Fruit fly (Drosophila melanogaster) whole organism, embryonic: ENCODE measurements around the gene Trs20.

ENCODE experiments used
- Adf1 ChIP-seq: fragments of 200-800 bp; sonication (Bioruptor generic); IDR thresholded peaks from 2 replicates; pipeline ENCODE4 v1.3.6; 2022; ENCODE audit warnings: missing biosample characterization, missing genetic modification characterization
- BEAF-32 ChIP-seq: fragments of 200-800 bp; sonication (Bioruptor generic); optimal IDR thresholded peaks from 3 replicates; lab custom pipeline; 2017; ENCODE audit warnings: missing biosample characterization, missing genetic modification characterization, mild to moderate bottlenecking, moderate library complexity, missing genetic modification reagents
- Bdp1 ChIP-seq: fragments of 200-800 bp; sonication (Bioruptor generic); optimal IDR thresholded peaks from 3 replicates; lab custom pipeline; 2016; ENCODE audit warnings: missing biosample characterization, missing genetic modification characterization
- CG10267 ChIP-seq: fragments of 200-800 bp; sonication (Bioruptor generic); optimal IDR thresholded peaks from 2 replicates; lab custom pipeline; 2018; ENCODE audit warnings: missing biosample characterization, mild to moderate bottlenecking, missing genetic modification characterization, moderate library complexity
- CG11085 ChIP-seq: fragments of 200-800 bp; sonication (Bioruptor generic); IDR thresholded peaks from 2 replicates; pipeline ENCODE4 v1.3.6; 2022; ENCODE audit warnings: missing biosample characterization, missing genetic modification characterization
- CG11695 ChIP-seq: fragments of 200-800 bp; sonication (Bioruptor generic); IDR thresholded peaks from 3 replicates; pipeline ENCODE4 v1.3.6; 2022; ENCODE audit warnings: missing biosample characterization, missing genetic modification characterization
- CG12155 ChIP-seq: fragments of 200-800 bp; sonication (Bioruptor generic); optimal IDR thresholded peaks from 3 replicates; lab custom pipeline; 2016; ENCODE audit warnings: missing biosample characterization, missing genetic modification characterization
- CG13123 ChIP-seq: fragments of 200-800 bp; sonication (Bioruptor generic); optimal IDR thresholded peaks from 2 replicates; lab custom pipeline; 2016; ENCODE audit warnings: missing biosample characterization, missing genetic modification characterization
- CG15514 ChIP-seq: fragments of 200-800 bp; sonication (Bioruptor generic); optimal IDR thresholded peaks from 3 replicates; lab custom pipeline; 2017; ENCODE audit warnings: missing biosample characterization, missing genetic modification characterization, mild to moderate bottlenecking, moderate library complexity, missing genetic modification reagents
- CG15696 ChIP-seq: fragments of 200-800 bp; sonication (Bioruptor generic); optimal IDR thresholded peaks from 2 replicates; lab custom pipeline; 2019; ENCODE audit warnings: missing biosample characterization, mild to moderate bottlenecking, missing genetic modification characterization, moderate library complexity
- CG16863 ChIP-seq: fragments of 200-800 bp; sonication (Bioruptor generic); optimal IDR thresholded peaks from 3 replicates; lab custom pipeline; 2016; ENCODE audit warnings: missing biosample characterization, missing genetic modification characterization
- CG18619 ChIP-seq: fragments of 200-800 bp; sonication (Bioruptor generic); optimal IDR thresholded peaks from 3 replicates; lab custom pipeline; 2017; ENCODE audit warnings: missing biosample characterization, mild to moderate bottlenecking, missing genetic modification characterization
- CG31224 ChIP-seq: fragments of 200-800 bp; sonication (Bioruptor generic); IDR thresholded peaks from 2 replicates; pipeline ENCODE4 v1.3.6; 2022; ENCODE audit warnings: missing biosample characterization, missing genetic modification characterization
- CG3163 ChIP-seq: fragments of 200-800 bp; sonication (Bioruptor generic); optimal IDR thresholded peaks from 3 replicates; lab custom pipeline; 2016; ENCODE audit warnings: missing biosample characterization, missing genetic modification characterization
- CG32772 ChIP-seq: fragments of 200-800 bp; sonication (Bioruptor generic); IDR thresholded peaks from 2 replicates; pipeline ENCODE4 v1.3.6; 2022; ENCODE audit warnings: missing biosample characterization, missing genetic modification characterization
- CG4360 ChIP-seq: fragments of 200-800 bp; sonication (Bioruptor generic); IDR thresholded peaks from 2 replicates; pipeline ENCODE4 v1.3.6; 2022; ENCODE audit warnings: missing biosample characterization, missing genetic modification characterization
- CG43689 ChIP-seq: fragments of 200-800 bp; sonication (Bioruptor generic); IDR thresholded peaks from 2 replicates; pipeline ENCODE4 v1.3.6; 2022; ENCODE audit warnings: missing biosample characterization, missing genetic modification characterization
- CG6689 ChIP-seq: fragments of 200-800 bp; sonication (Bioruptor generic); IDR thresholded peaks from 2 replicates; pipeline ENCODE4 v1.3.6; 2022; ENCODE audit warnings: missing biosample characterization, missing genetic modification characterization
- CG7963 ChIP-seq: fragments of 200-800 bp; sonication (Bioruptor generic); IDR thresholded peaks from 3 replicates; pipeline ENCODE4 v1.3.6; 2022; ENCODE audit warnings: missing biosample characterization, missing genetic modification characterization; ENCODE audit not compliant: partially characterized antibody
- D ChIP-seq, 2 experiments: fragments of 200-800 bp in 1 of 2; fragments of >200 bp in 1 of 2; sonication (Bioruptor generic) in 1 of 2; optimal IDR thresholded peaks; 2 replicates in 1 of 2; 3 replicates in 1 of 2; lab custom pipeline; 2017; ENCODE audit warnings: mild to moderate bottlenecking in 1 of 2, missing biosample characterization in 1 of 2, missing genetic modification characterization in 1 of 2, missing genetic modification reagents in 1 of 2
- Dbx ChIP-seq: fragments of 200-800 bp; sonication (Bioruptor generic); IDR thresholded peaks from 3 replicates; pipeline ENCODE4 v1.3.6; 2022; ENCODE audit warnings: missing biosample characterization, missing genetic modification characterization
- Dref ChIP-seq: fragments of 200-800 bp; sonication (Bioruptor generic); IDR thresholded peaks from 2 replicates; pipeline ENCODE4 v1.3.6; 2022; ENCODE audit warnings: missing biosample characterization, missing genetic modification characterization
- H2.0 ChIP-seq: fragments of 200-800 bp; sonication (Bioruptor generic); IDR thresholded peaks from 2 replicates; pipeline ENCODE4 v1.3.6; 2022; ENCODE audit warnings: missing biosample characterization, missing genetic modification characterization
- HmgD ChIP-seq: fragments of 200-800 bp; sonication (Bioruptor generic); optimal IDR thresholded peaks from 3 replicates; lab custom pipeline; 2016; ENCODE audit warnings: missing biosample characterization, missing genetic modification characterization
- Hmx ChIP-seq: fragments of 200-800 bp; sonication (Bioruptor generic); optimal IDR thresholded peaks from 2 replicates; lab custom pipeline; 2016; ENCODE audit warnings: missing biosample characterization, missing genetic modification characterization
- Lim3 ChIP-seq: fragments of 200-800 bp; sonication (Bioruptor generic); IDR thresholded peaks from 2 replicates; pipeline ENCODE4 v1.3.6; 2022; ENCODE audit warnings: missing biosample characterization, missing genetic modification characterization
- Mes4 ChIP-seq: fragments of 200-800 bp; sonication (Bioruptor generic); optimal IDR thresholded peaks from 2 replicates; lab custom pipeline; 2016; ENCODE audit warnings: missing biosample characterization, missing genetic modification characterization
- NC2β ChIP-seq: fragments of 200-800 bp; sonication (Bioruptor generic); optimal IDR thresholded peaks from 2 replicates; lab custom pipeline; 2016; ENCODE audit warnings: missing biosample characterization, missing genetic modification characterization
- Neu2 ChIP-seq: fragments of 200-800 bp; sonication (Bioruptor generic); optimal IDR thresholded peaks from 3 replicates; lab custom pipeline; 2016; ENCODE audit warnings: missing biosample characterization, missing genetic modification characterization, borderline replicate concordance
- Nf-YC ChIP-seq: fragments of 200-800 bp; optimal IDR thresholded peaks from 3 replicates; lab custom pipeline; 2019; ENCODE audit warnings: missing biosample characterization, mild to moderate bottlenecking, missing genetic modification characterization, moderate library complexity
- Poxn ChIP-seq: fragments of 200-800 bp; sonication (Bioruptor generic); IDR thresholded peaks from 2 replicates; pipeline ENCODE4 v1.3.6; 2022; ENCODE audit warnings: missing biosample characterization, missing genetic modification characterization
- Sox102F ChIP-seq: fragments of 200-800 bp; sonication (Bioruptor generic); optimal IDR thresholded peaks from 2 replicates; lab custom pipeline; 2018; ENCODE audit warnings: missing biosample characterization, mild to moderate bottlenecking, missing genetic modification characterization, moderate library complexity
- Stat92E ChIP-seq, 3 experiments: fragments of >200 bp in 2 of 3; fragments of 200-800 bp in 1 of 3; sonication (Bioruptor generic) in 1 of 3; optimal IDR thresholded peaks; 2 replicates each; lab custom pipeline; 2017 to 2019; ENCODE audit warnings: missing biosample characterization in 3 of 3, missing genetic modification characterization in 3 of 3, mild to moderate bottlenecking in 1 of 3, moderate library complexity in 1 of 3
- Xbp1 ChIP-seq: fragments of 200-800 bp; sonication (Bioruptor generic); optimal IDR thresholded peaks from 3 replicates; lab custom pipeline; 2016; ENCODE audit warnings: missing biosample characterization, mild to moderate bottlenecking, missing genetic modification characterization
- ac ChIP-seq: fragments of 200-800 bp; sonication (Bioruptor generic); optimal IDR thresholded peaks from 3 replicates; lab custom pipeline; 2017; ENCODE audit warnings: missing biosample characterization, mild to moderate bottlenecking, missing genetic modification characterization
- ase ChIP-seq: fragments of 200-800 bp; sonication (Bioruptor generic); IDR thresholded peaks from 3 replicates; pipeline ENCODE4 v1.3.6; 2022; ENCODE audit warnings: missing biosample characterization, missing genetic modification characterization
- bab2 ChIP-seq: fragments of 200-800 bp; sonication (Bioruptor generic); optimal IDR thresholded peaks from 2 replicates; lab custom pipeline; 2016; ENCODE audit warnings: missing biosample characterization, missing genetic modification characterization
- crol ChIP-seq: fragments of 200-800 bp; sonication (Bioruptor generic); IDR thresholded peaks from 2 replicates; pipeline ENCODE4 v1.3.6; 2022; ENCODE audit warnings: missing biosample characterization, missing genetic modification characterization
- dpn ChIP-seq, 2 experiments: fragments of 200-800 bp; sonication (Bioruptor generic); optimal IDR thresholded peaks; 3 replicates each; lab custom pipeline; 2016; ENCODE audit warnings: missing biosample characterization in 2 of 2, missing genetic modification characterization in 2 of 2
- fd3F ChIP-seq: fragments of 200-800 bp; sonication (Bioruptor generic); optimal IDR thresholded peaks from 2 replicates; lab custom pipeline; 2018; ENCODE audit warnings: missing biosample characterization, mild to moderate bottlenecking, missing genetic modification characterization, moderate library complexity
- grn ChIP-seq: fragments of 200-800 bp; sonication (Bioruptor generic); optimal IDR thresholded peaks from 3 replicates; lab custom pipeline; 2017; ENCODE audit warnings: missing biosample characterization, missing genetic modification characterization
- hth ChIP-seq: fragments of >200 bp; optimal IDR thresholded peaks from 2 replicates; lab custom pipeline; 2017; ENCODE audit warnings: inconsistent platforms
- jigr1 ChIP-seq: fragments of 200-800 bp; sonication (Bioruptor generic); IDR thresholded peaks from 3 replicates; pipeline ENCODE4 v1.3.6; 2022; ENCODE audit warnings: missing biosample characterization, missing genetic modification characterization
- jing ChIP-seq: fragments of 200-800 bp; sonication (Bioruptor generic); optimal IDR thresholded peaks from 2 replicates; lab custom pipeline; 2018; ENCODE audit warnings: missing biosample characterization, mild to moderate bottlenecking, missing genetic modification characterization
- kah ChIP-seq: fragments of 200-800 bp; sonication (Bioruptor generic); optimal IDR thresholded peaks from 2 replicates; lab custom pipeline; 2018; ENCODE audit warnings: missing biosample characterization, mild to moderate bottlenecking, missing genetic modification characterization
- nmo ChIP-seq: fragments of 200-800 bp; sonication (Bioruptor generic); optimal IDR thresholded peaks from 2 replicates; lab custom pipeline; 2018; ENCODE audit warnings: missing biosample characterization, mild to moderate bottlenecking, missing genetic modification characterization, moderate library complexity
- odd ChIP-seq: fragments of 200-800 bp; sonication (Bioruptor generic); optimal IDR thresholded peaks from 2 replicates; lab custom pipeline; 2017; ENCODE audit warnings: missing biosample characterization, mild to moderate bottlenecking, missing genetic modification characterization
- org-1 ChIP-seq: fragments of 200-800 bp; sonication (Bioruptor generic); optimal IDR thresholded peaks from 2 replicates; lab custom pipeline; 2017; ENCODE audit warnings: missing biosample characterization, missing genetic modification characterization
- prd ChIP-seq, 3 experiments: fragments of >200 bp in 2 of 3; fragments of 200-800 bp in 1 of 3; sonication (Bioruptor generic) in 1 of 3; optimal IDR thresholded peaks in 2 of 3; IDR thresholded peaks in 1 of 3; 2 replicates in 2 of 3; 3 replicates in 1 of 3; pipeline versions ENCODE4 v1.3.6 to Lab custom; 2017 to 2022; ENCODE audit warnings: missing biosample characterization in 1 of 3, missing genetic modification characterization in 1 of 3
- pzg ChIP-seq: fragments of 200-800 bp; sonication (Bioruptor generic); optimal IDR thresholded peaks from 3 replicates; lab custom pipeline; 2018; ENCODE audit warnings: missing biosample characterization, mild to moderate bottlenecking, missing genetic modification characterization, moderate library complexity
- zen2 ChIP-seq: fragments of 200-800 bp; sonication (Bioruptor generic); IDR thresholded peaks from 3 replicates; pipeline ENCODE4 v1.3.6; 2022; ENCODE audit warnings: missing biosample characterization, missing genetic modification characterization; ENCODE audit not compliant: partially characterized antibody

Gene Trs20

DNA sequence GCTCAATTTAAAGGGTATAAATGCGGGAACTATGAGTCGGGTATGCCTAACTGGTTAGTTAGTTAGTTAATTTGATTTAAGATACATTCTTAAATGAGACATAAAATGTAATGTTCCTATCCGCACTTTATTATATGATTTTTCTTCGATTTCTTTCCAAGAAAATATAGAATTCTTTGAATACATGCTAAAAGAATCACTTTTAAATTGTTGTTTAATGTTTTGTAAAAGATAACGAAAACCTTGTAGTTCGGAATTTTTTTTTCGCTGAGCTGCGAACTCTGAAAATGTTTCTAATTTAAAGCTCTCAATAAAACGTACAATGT is 28.6 kb upstream of the Trs20 start (continued):
- TF ChIP-seq Hmx (GFP tag; lab: Kevin White, UChicago) (peak; percentile 18), H2.0 (GFP tag; lab: Robert Waterston, UW) (no peak), bab2 (no peak), CG15514 (GFP tag; lab: Kevin White, UChicago) (peak; percentile 1), grn (no peak), Dbx (GFP tag; lab: Robert Waterston, UW) (no peak), HmgD (GFP tag; lab: Kevin White, UChicago) (no peak), CG15696 (no peak), CG3163 (GFP tag; lab: Kevin White, UChicago) (no peak), CG12155 (GFP tag; lab: Kevin White, UChicago) (no peak), fd3F (GFP tag; lab: Kevin White, UChicago) (peak; percentile 33), Adf1 (GFP tag; lab: Robert Waterston, UW) (no peak), Dref (GFP tag; lab: Robert Waterston, UW) (no peak), zen2 (no peak), prd (optimal IDR thresholded peaks at IDR 0.05; lab: Kevin White, UChicago) (no peak), prd (GFP tag; IDR thresholded peaks at IDR 0.05; lab: Robert Waterston, UW) (no peak), odd (GFP tag; lab: Kevin White, UChicago) (no peak), CG16863 (no peak), CG10267 (tag; lab: Kevin White, UChicago) (no peak), Neu2 (no peak), Xbp1 (no peak), kah (no peak), crol (GFP tag; lab: Robert Waterston, UW) (no peak), Lim3 (GFP tag; lab: Robert Waterston, UW) (no peak), NC2β (GFP tag; lab: Kevin White, UChicago) (no peak), Mes4 (GFP tag; lab: Kevin White, UChicago) (no peak), jigr1 (no peak), jing (GFP tag; lab: Kevin White, UChicago) (no peak), CG32772 (GFP tag; lab: Robert Waterston, UW) (no peak), CG4360 (GFP tag; lab: Robert Waterston, UW) (no peak), CG6689 (GFP tag; lab: Robert Waterston, UW) (no peak), CG11695 (GFP tag; lab: Robert Waterston, UW) (0 out of 3 replicates have a peak, but pooled peaks have one; percentile 33), Bdp1 (no peak), CG13123 (GFP tag; lab: Kevin White, UChicago) (no peak), CG7963 (no peak), BEAF-32 (GFP tag; lab: Kevin White, UChicago) (no peak), pzg (GFP tag; lab: Kevin White, UChicago) (no peak), CG31224 (no peak), ase (GFP tag; lab: Robert Waterston, UW) (no peak), CG11085 (GFP tag; lab: Robert Waterston, UW) (no peak), Poxn (no peak), Sox102F (GFP tag; lab: Kevin White, UChicago) (no peak), D (optimal IDR thresholded peaks at IDR 0.05; lab: Kevin White, UChicago) (no peak), D (GFP tag; optimal IDR thresholded peaks at IDR 0.05; lab: Kevin White, UChicago) (no peak), CG18619 (GFP tag; lab: Kevin White, UChicago) (peak; percentile 18), CG43689 (GFP tag; lab: Robert Waterston, UW) (no peak), Nf-YC (tag; lab: Kevin White, UChicago) (no peak), org-1 (GFP tag; lab: Kevin White, UChicago) (no peak), hth (lab: Kevin White, UChicago) (no peak), ac (no peak), nmo (GFP tag; lab: Kevin White, UChicago) (no peak), dpn (GFP tag; optimal IDR thresholded peaks at IDR 0.05; lab: Kevin White, UChicago) (peak in 1 of 2 experiments; percentile 3), Stat92E (GFP tag; optimal IDR thresholded peaks at IDR 0.05; lab: Kevin White, UChicago) (peak in 1 of 3 experiments; percentile 29)
